Fruit fly (Drosophila melanogaster) whole organism, embryonic: Measurements from ENCODE around the gene CG1532.

Experiments
- B-H2 ChIP-seq: fragments of 200-800 bp; sonication (Bioruptor generic); optimal IDR thresholded peaks from 2 replicates; lab custom pipeline; 2018; ENCODE audit warnings: missing biosample characterization, mild to moderate bottlenecking, missing genetic modification characterization
- CG10321 ChIP-seq: fragments of 200-800 bp; sonication (Bioruptor generic); IDR thresholded peaks from 2 replicates; pipeline ENCODE4 v1.3.6; 2022; ENCODE audit warnings: missing biosample characterization, missing genetic modification characterization
- CG11723 ChIP-seq: fragments of 200-800 bp; sonication (Bioruptor generic); optimal IDR thresholded peaks from 2 replicates; lab custom pipeline; 2017; ENCODE audit warnings: missing biosample characterization, mild to moderate bottlenecking, missing genetic modification characterization
- CG12236 ChIP-seq: fragments of 200-800 bp; sonication (Bioruptor generic); optimal IDR thresholded peaks from 2 replicates; lab custom pipeline; 2016; ENCODE audit warnings: missing biosample characterization, missing genetic modification characterization
- CG14965 ChIP-seq: fragments of 200-800 bp; sonication (Bioruptor generic); optimal IDR thresholded peaks from 2 replicates; lab custom pipeline; 2016; ENCODE audit warnings: missing biosample characterization, missing genetic modification characterization, borderline replicate concordance
- CG15479 ChIP-seq: fragments of 200-800 bp; sonication (Bioruptor generic); optimal IDR thresholded peaks from 3 replicates; lab custom pipeline; 2019; ENCODE audit warnings: missing biosample characterization, mild to moderate bottlenecking, missing genetic modification characterization, moderate library complexity
- CG17328 ChIP-seq: fragments of 200-800 bp; sonication (Bioruptor generic); IDR thresholded peaks from 2 replicates; pipeline ENCODE4 v1.3.6; 2022; ENCODE audit warnings: missing biosample characterization, missing genetic modification characterization
- CG2116 ChIP-seq: fragments of 200-800 bp; sonication (Bioruptor generic); optimal IDR thresholded peaks from 3 replicates; lab custom pipeline; 2018; ENCODE audit warnings: missing biosample characterization, mild to moderate bottlenecking, missing genetic modification characterization
- CG2202 ChIP-seq: fragments of 200-800 bp; sonication (Bioruptor generic); optimal IDR thresholded peaks from 2 replicates; lab custom pipeline; 2018; ENCODE audit warnings: missing biosample characterization, mild to moderate bottlenecking, missing genetic modification characterization
- CG2889 ChIP-seq: fragments of 200-800 bp; sonication (Bioruptor generic); IDR thresholded peaks from 3 replicates; pipeline ENCODE4 v1.3.6; 2022; ENCODE audit warnings: missing biosample characterization, missing genetic modification characterization
- CG3163 ChIP-seq: fragments of 200-800 bp; sonication (Bioruptor generic); optimal IDR thresholded peaks from 3 replicates; lab custom pipeline; 2016; ENCODE audit warnings: missing biosample characterization, missing genetic modification characterization
- CG3407 ChIP-seq: fragments of 200-800 bp; sonication (Bioruptor generic); optimal IDR thresholded peaks from 2 replicates; lab custom pipeline; 2018; ENCODE audit warnings: missing biosample characterization, mild to moderate bottlenecking, missing genetic modification characterization
- CG4404 ChIP-seq: fragments of 200-800 bp; sonication (Bioruptor generic); IDR thresholded peaks from 2 replicates; pipeline ENCODE4 v1.3.6; 2022; ENCODE audit warnings: missing biosample characterization, missing genetic modification characterization
- CG5953 ChIP-seq: fragments of 200-800 bp; sonication (Bioruptor generic); IDR thresholded peaks from 2 replicates; pipeline ENCODE4 v1.3.6; 2022; ENCODE audit warnings: missing biosample characterization, missing genetic modification characterization
- CG8290 ChIP-seq, 3 experiments: fragments of 200-800 bp; sonication (Bioruptor generic); optimal IDR thresholded peaks; 2 replicates each; lab custom pipeline; 2016 to 2019; ENCODE audit warnings: missing biosample characterization in 3 of 3, missing genetic modification characterization in 3 of 3, mild to moderate bottlenecking in 2 of 3, moderate library complexity in 1 of 3
- CG8478 ChIP-seq: fragments of >200 bp; optimal IDR thresholded peaks from 2 replicates; lab custom pipeline; 2018
- CHES-1-like ChIP-seq: fragments of 200-800 bp; sonication (Bioruptor generic); optimal IDR thresholded peaks from 2 replicates; lab custom pipeline; 2016; ENCODE audit warnings: missing biosample characterization, missing genetic modification characterization
- CTCF ChIP-seq: fragments of 200-800 bp; sonication (Bioruptor generic); optimal IDR thresholded peaks from 2 replicates; lab custom pipeline; 2017; ENCODE audit warnings: missing biosample characterization, mild to moderate bottlenecking, missing genetic modification characterization, moderate library complexity
- Dad ChIP-seq: fragments of 200-800 bp; sonication (Bioruptor generic); optimal IDR thresholded peaks from 3 replicates; lab custom pipeline; 2016; ENCODE audit warnings: missing biosample characterization, missing genetic modification characterization
- Dbx ChIP-seq: fragments of 200-800 bp; sonication (Bioruptor generic); IDR thresholded peaks from 3 replicates; pipeline ENCODE4 v1.3.6; 2022; ENCODE audit warnings: missing biosample characterization, missing genetic modification characterization
- Gsc ChIP-seq: fragments of 200-800 bp; sonication (Bioruptor generic); IDR thresholded peaks from 2 replicates; pipeline ENCODE4 v1.3.6; 2022; ENCODE audit warnings: missing biosample characterization, missing genetic modification characterization
- HmgZ ChIP-seq: fragments of 200-800 bp; sonication (Bioruptor generic); optimal IDR thresholded peaks from 2 replicates; lab custom pipeline; 2018; ENCODE audit warnings: missing biosample characterization, mild to moderate bottlenecking, missing genetic modification characterization
- Nf-YB ChIP-seq: fragments of 200-800 bp; sonication (Bioruptor generic); optimal IDR thresholded peaks from 3 replicates; lab custom pipeline; 2019; ENCODE audit warnings: missing biosample characterization, mild to moderate bottlenecking, missing genetic modification characterization, moderate library complexity
- Optix ChIP-seq: fragments of 200-800 bp; sonication (Bioruptor generic); IDR thresholded peaks from 3 replicates; pipeline ENCODE4 v1.3.6; 2022; ENCODE audit warnings: missing biosample characterization, missing genetic modification characterization
- Ptx1 ChIP-seq: fragments of 200-800 bp; sonication (Bioruptor generic); IDR thresholded peaks from 2 replicates; pipeline ENCODE4 v1.3.6; 2022; ENCODE audit warnings: missing biosample characterization, missing genetic modification characterization
- Rfx ChIP-seq: fragments of 200-800 bp; sonication (Bioruptor generic); IDR thresholded peaks from 2 replicates; pipeline ENCODE4 v1.3.6; 2022; ENCODE audit warnings: missing biosample characterization, missing genetic modification characterization
- Sox100B ChIP-seq: fragments of 200-800 bp; sonication (Bioruptor generic); optimal IDR thresholded peaks from 3 replicates; lab custom pipeline; 2018; ENCODE audit warnings: missing biosample characterization, mild to moderate bottlenecking, missing genetic modification characterization
- Trl ChIP-seq, 3 experiments: fragments of >200 bp in 2 of 3; fragments of 200-800 bp in 1 of 3; sonication (Bioruptor generic) in 1 of 3; optimal IDR thresholded peaks; 2 replicates in 1 of 3; 3 replicates in 2 of 3; lab custom pipeline; 2016 to 2017; ENCODE audit warnings: missing biosample characterization in 1 of 3, missing genetic modification characterization in 1 of 3
- caup ChIP-seq: fragments of 200-800 bp; sonication (Bioruptor generic); optimal IDR thresholded peaks from 3 replicates; lab custom pipeline; 2017; ENCODE audit warnings: missing biosample characterization, mild to moderate bottlenecking, missing genetic modification characterization, moderate library complexity; ENCODE audit not compliant: severe bottlenecking
- chinmo ChIP-seq: fragments of 200-800 bp; sonication (Bioruptor generic); IDR thresholded peaks from 4 replicates; pipeline ENCODE4 v1.3.6; 2022; ENCODE audit warnings: missing biosample characterization, missing genetic modification characterization; ENCODE audit not compliant: partially characterized antibody
- chn ChIP-seq: fragments of 200-800 bp; sonication (Bioruptor generic); optimal IDR thresholded peaks from 2 replicates; lab custom pipeline; 2016; ENCODE audit warnings: missing biosample characterization, missing genetic modification characterization
- dm ChIP-seq: fragments of 200-800 bp; sonication (Bioruptor generic); optimal IDR thresholded peaks from 3 replicates; lab custom pipeline; 2016; ENCODE audit warnings: missing biosample characterization, missing genetic modification characterization
- dmrt99B ChIP-seq: fragments of 200-800 bp; sonication (Bioruptor generic); optimal IDR thresholded peaks from 2 replicates; lab custom pipeline; 2018; ENCODE audit warnings: missing biosample characterization, mild to moderate bottlenecking, missing genetic modification characterization, moderate library complexity
- dysf ChIP-seq: fragments of 200-800 bp; sonication (Bioruptor generic); IDR thresholded peaks from 3 replicates; pipeline ENCODE4 v1.3.6; 2022; ENCODE audit warnings: missing biosample characterization, missing genetic modification characterization
- fd3F ChIP-seq: fragments of 200-800 bp; sonication (Bioruptor generic); optimal IDR thresholded peaks from 2 replicates; lab custom pipeline; 2018; ENCODE audit warnings: missing biosample characterization, mild to moderate bottlenecking, missing genetic modification characterization, moderate library complexity
- fd96Cb ChIP-seq: fragments of 200-800 bp; sonication (Bioruptor generic); optimal IDR thresholded peaks from 2 replicates; lab custom pipeline; 2018; ENCODE audit warnings: missing biosample characterization, mild to moderate bottlenecking, missing genetic modification characterization, moderate library complexity
- gem ChIP-seq: fragments of 200-800 bp; sonication (Bioruptor generic); optimal IDR thresholded peaks from 2 replicates; lab custom pipeline; 2019; ENCODE audit warnings: missing biosample characterization, mild to moderate bottlenecking, missing genetic modification characterization, moderate library complexity
- grn ChIP-seq: fragments of 200-800 bp; sonication (Bioruptor generic); optimal IDR thresholded peaks from 3 replicates; lab custom pipeline; 2017; ENCODE audit warnings: missing biosample characterization, missing genetic modification characterization
- gro ChIP-seq: fragments of 200-800 bp; sonication (Bioruptor generic); optimal IDR thresholded peaks from 2 replicates; lab custom pipeline; 2016; ENCODE audit warnings: missing biosample characterization, missing genetic modification characterization
- hkb ChIP-seq, 2 experiments: fragments of 200-800 bp in 1 of 2; fragments of >200 bp in 1 of 2; sonication (Bioruptor generic) in 1 of 2; IDR thresholded peaks in 1 of 2; optimal IDR thresholded peaks in 1 of 2; 2 replicates each; pipeline versions ENCODE4 v1.3.6 to Lab custom; 2017 to 2022; ENCODE audit warnings: missing biosample characterization in 1 of 2, missing genetic modification characterization in 1 of 2
- jing ChIP-seq: fragments of 200-800 bp; sonication (Bioruptor generic); optimal IDR thresholded peaks from 2 replicates; lab custom pipeline; 2018; ENCODE audit warnings: missing biosample characterization, mild to moderate bottlenecking, missing genetic modification characterization
- lbe ChIP-seq: fragments of 200-800 bp; sonication (Bioruptor generic); optimal IDR thresholded peaks from 2 replicates; lab custom pipeline; 2016; ENCODE audit warnings: missing biosample characterization, mild to moderate bottlenecking, missing genetic modification characterization
- nerfin-1 ChIP-seq: fragments of 200-800 bp; sonication (Bioruptor generic); optimal IDR thresholded peaks from 3 replicates; lab custom pipeline; 2019; ENCODE audit warnings: missing biosample characterization, mild to moderate bottlenecking, missing genetic modification characterization, moderate library complexity
- odd ChIP-seq: fragments of 200-800 bp; sonication (Bioruptor generic); optimal IDR thresholded peaks from 2 replicates; lab custom pipeline; 2017; ENCODE audit warnings: missing biosample characterization, mild to moderate bottlenecking, missing genetic modification characterization
- pros ChIP-seq: fragments of 200-800 bp; sonication (Bioruptor generic); optimal IDR thresholded peaks from 3 replicates; lab custom pipeline; 2019; ENCODE audit warnings: missing biosample characterization, mild to moderate bottlenecking, missing genetic modification characterization, moderate library complexity
- row ChIP-seq: fragments of 200-800 bp; sonication (Bioruptor generic); IDR thresholded peaks from 3 replicates; pipeline ENCODE4 v1.3.6; 2022; ENCODE audit warnings: missing biosample characterization, missing genetic modification characterization
- salm ChIP-seq: fragments of 200-800 bp; sonication (Bioruptor generic); optimal IDR thresholded peaks from 2 replicates; lab custom pipeline; 2018; ENCODE audit warnings: missing biosample characterization, mild to moderate bottlenecking, missing genetic modification characterization
- sens ChIP-seq: fragments of 200-800 bp; sonication (Bioruptor generic); peaks from one replicate; lab custom pipeline; 2016; ENCODE audit warnings: missing biosample characterization, missing genetic modification characterization
- stc ChIP-seq: fragments of 200-800 bp; sonication (Bioruptor generic); IDR thresholded peaks from 2 replicates; pipeline ENCODE4 v1.3.6; 2022; ENCODE audit warnings: missing biosample characterization, missing genetic modification characterization
- tll ChIP-seq, 2 experiments: fragments of 200-800 bp in 1 of 2; fragments of >200 bp in 1 of 2; sonication (Bioruptor generic) in 1 of 2; optimal IDR thresholded peaks; 2 replicates each; lab custom pipeline; 2017 to 2019; ENCODE audit warnings: missing biosample characterization in 2 of 2, missing genetic modification characterization in 2 of 2, mild to moderate bottlenecking in 1 of 2, moderate library complexity in 1 of 2
- wdn ChIP-seq: fragments of 200-800 bp; sonication (Bioruptor generic); IDR thresholded peaks from 2 replicates; pipeline ENCODE4 v1.3.6; 2022; ENCODE audit warnings: missing biosample characterization, missing genetic modification characterization

CG1532 gene

dm6 chrX:21071693-21072357, 43.7 kb upstream of the CG1532 start (continued):
- TF ChIP-seq chn (GFP tag; lab: Kevin White, UChicago): no peak
- no peak for TF ChIP-seq CG5953
- no peak for TF ChIP-seq nerfin-1 (tag; lab: Kevin White, UChicago)
- TF ChIP-seq gem (tag; lab: Kevin White, UChicago): no peak
- peak; percentile 34 for TF ChIP-seq grn
- no peak for TF ChIP-seq tll (GFP tag; optimal IDR thresholded peaks at IDR 0.05; lab: Kevin White, UChicago)
- TF ChIP-seq CG8290 (GFP tag; optimal IDR thresholded peaks at IDR 0.05; lab: Kevin White, UChicago): no peak
- TF ChIP-seq CG8290 (tag; optimal IDR thresholded peaks at IDR 0.05; lab: Kevin White, UChicago): no peak
- TF ChIP-seq CG4404: no peak
- TF ChIP-seq wdn: no peak
- TF ChIP-seq CG2202 (tag; lab: Kevin White, UChicago): no peak
- no peak for TF ChIP-seq dm (GFP tag; lab: Kevin White, UChicago)
- TF ChIP-seq Gsc (GFP tag; lab: Robert Waterston, UW): no peak
- TF ChIP-seq salm (tag; lab: Kevin White, UChicago): no peak
- TF ChIP-seq CG12236 (GFP tag; lab: Kevin White, UChicago): no peak
- no peak for TF ChIP-seq fd3F (GFP tag; lab: Kevin White, UChicago)
- TF ChIP-seq chinmo: 0 out of 4 replicates have a peak, but pooled peaks have one; percentile 43
- TF ChIP-seq CG15479 (GFP tag; lab: Kevin White, UChicago): peak; percentile 44
- no peak for TF ChIP-seq row (GFP tag; lab: Robert Waterston, UW)
- TF ChIP-seq CG11723: no peak
- TF ChIP-seq CG14965 (GFP tag; lab: Kevin White, UChicago): no peak
- no peak for TF ChIP-seq CG8478 (lab: Kevin White, UChicago)
- no peak for TF ChIP-seq stc (GFP tag; lab: Robert Waterston, UW)
- no peak for TF ChIP-seq gro (GFP tag; lab: Kevin White, UChicago)
- no peak for TF ChIP-seq dmrt99B (tag; lab: Kevin White, UChicago)
- TF ChIP-seq B-H2 (GFP tag; lab: Kevin White, UChicago): no peak
- no peak for TF ChIP-seq jing (GFP tag; lab: Kevin White, UChicago)
- peak; percentile 41 to 66 for TF ChIP-seq Trl (optimal IDR thresholded peaks at IDR 0.05; lab: Kevin White, UChicago)
- no peak for TF ChIP-seq Trl (GFP tag; optimal IDR thresholded peaks at IDR 0.05; lab: Kevin White, UChicago)
- peak; percentile 89 for TF ChIP-seq CG3163 (GFP tag; lab: Kevin White, UChicago)
- TF ChIP-seq caup (GFP tag; lab: Kevin White, UChicago): no peak

dm6 chrX:21067908-21068307, 39.7 kb upstream of the CG1532 start:
- TF ChIP-seq hkb (optimal IDR thresholded peaks at IDR 0.05; lab: Kevin White, UChicago) (no peak), hkb (GFP tag; IDR thresholded peaks at IDR 0.05; lab: Robert Waterston, UW) (no peak), odd (GFP tag; lab: Kevin White, UChicago) (no peak), Dad (GFP tag; lab: Kevin White, UChicago) (no peak), CTCF (GFP tag; lab: Kevin White, UChicago) (no peak), CG3407 (GFP tag; lab: Kevin White, UChicago) (no peak), fd96Cb (tag; lab: Kevin White, UChicago) (peak; percentile 5), Optix (GFP tag; lab: Robert Waterston, UW) (no peak), pros (GFP tag; lab: Kevin White, UChicago) (no peak), lbe (GFP tag; lab: Kevin White, UChicago) (no peak), CG2889 (GFP tag; lab: Robert Waterston, UW) (no peak), CG17328 (GFP tag; lab: Robert Waterston, UW) (no peak), Dbx (GFP tag; lab: Robert Waterston, UW) (no peak), Nf-YB (no peak), CG2116 (GFP tag; lab: Kevin White, UChicago) (no peak), Ptx1 (GFP tag; lab: Robert Waterston, UW) (no peak), HmgZ (tag; lab: Kevin White, UChicago) (no peak), CHES-1-like (GFP tag; lab: Kevin White, UChicago) (no peak), dysf (GFP tag; lab: Robert Waterston, UW) (0 out of 3 replicates have a peak, but pooled peaks have one; percentile 27), Sox100B (GFP tag; lab: Kevin White, UChicago) (peak; percentile 19), sens (GFP tag; lab: Kevin White, UChicago) (peak; percentile 13), CG10321 (GFP tag; lab: Robert Waterston, UW) (no peak), Rfx (GFP tag; lab: Robert Waterston, UW) (peak; percentile 19; the same call in 1 of the 2 replicates)
